Fruit fly (Drosophila melanogaster) whole organism, embryonic: ENCODE measurements around the gene slif.

Experiments
- B-H1 ChIP-seq: fragments of 200-800 bp; sonication (Bioruptor generic); IDR thresholded peaks from 3 replicates; pipeline ENCODE4 v1.3.6; 2022; ENCODE audit warnings: missing biosample characterization, missing genetic modification characterization
- B-H2 ChIP-seq: fragments of 200-800 bp; sonication (Bioruptor generic); optimal IDR thresholded peaks from 2 replicates; lab custom pipeline; 2018; ENCODE audit warnings: missing biosample characterization, mild to moderate bottlenecking, missing genetic modification characterization
- C15 ChIP-seq: fragments of 200-800 bp; sonication (Bioruptor generic); IDR thresholded peaks from 3 replicates; pipeline ENCODE4 v1.3.6; 2022; ENCODE audit warnings: missing biosample characterization, missing genetic modification characterization
- CG10267 ChIP-seq: fragments of 200-800 bp; sonication (Bioruptor generic); optimal IDR thresholded peaks from 2 replicates; lab custom pipeline; 2018; ENCODE audit warnings: missing biosample characterization, mild to moderate bottlenecking, missing genetic modification characterization, moderate library complexity
- CG11695 ChIP-seq: fragments of 200-800 bp; sonication (Bioruptor generic); IDR thresholded peaks from 3 replicates; pipeline ENCODE4 v1.3.6; 2022; ENCODE audit warnings: missing biosample characterization, missing genetic modification characterization
- CG11696 ChIP-seq: fragments of 200-800 bp; sonication (Bioruptor generic); IDR thresholded peaks from 2 replicates; pipeline ENCODE4 v1.3.6; 2022; ENCODE audit warnings: missing biosample characterization, missing genetic modification characterization
- CG12219 ChIP-seq: fragments of 200-800 bp; sonication (Bioruptor generic); optimal IDR thresholded peaks from 3 replicates; lab custom pipeline; 2018; ENCODE audit warnings: missing biosample characterization, mild to moderate bottlenecking, missing genetic modification characterization
- CG12299 ChIP-seq: fragments of 200-800 bp; sonication (Bioruptor generic); optimal IDR thresholded peaks from 2 replicates; lab custom pipeline; 2018; ENCODE audit warnings: missing biosample characterization, mild to moderate bottlenecking, missing genetic modification characterization
- CG12769 ChIP-seq: fragments of 200-800 bp; sonication (Bioruptor generic); optimal IDR thresholded peaks from 2 replicates; lab custom pipeline; 2019; ENCODE audit warnings: missing biosample characterization, mild to moderate bottlenecking, missing genetic modification characterization, moderate library complexity
- CG13123 ChIP-seq: fragments of 200-800 bp; sonication (Bioruptor generic); optimal IDR thresholded peaks from 2 replicates; lab custom pipeline; 2016; ENCODE audit warnings: missing biosample characterization, missing genetic modification characterization
- CG13287 ChIP-seq: fragments of 200-800 bp; sonication (Bioruptor generic); IDR thresholded peaks from 2 replicates; pipeline ENCODE4 v1.3.6; 2022; ENCODE audit warnings: missing biosample characterization, missing genetic modification characterization; ENCODE audit not compliant: partially characterized antibody
- CG13424 ChIP-seq: fragments of 200-800 bp; sonication (Bioruptor generic); optimal IDR thresholded peaks from 2 replicates; lab custom pipeline; 2019; ENCODE audit warnings: missing biosample characterization, mild to moderate bottlenecking, missing genetic modification characterization, moderate library complexity
- CG13775 ChIP-seq: fragments of 200-800 bp; sonication (Bioruptor generic); optimal IDR thresholded peaks from 3 replicates; lab custom pipeline; 2017; ENCODE audit warnings: missing biosample characterization, mild to moderate bottlenecking, missing genetic modification characterization
- CG14050 ChIP-seq: fragments of 200-800 bp; sonication (Bioruptor generic); IDR thresholded peaks from 3 replicates; pipeline ENCODE4 v1.3.6; 2022; ENCODE audit warnings: missing biosample characterization, missing genetic modification characterization
- CG16813 ChIP-seq: fragments of 200-800 bp; sonication (Bioruptor generic); IDR thresholded peaks from 3 replicates; pipeline ENCODE4 v1.3.6; 2022; ENCODE audit warnings: missing biosample characterization, missing genetic modification characterization; ENCODE audit not compliant: partially characterized antibody
- CG17829 ChIP-seq: fragments of 200-800 bp; optimal IDR thresholded peaks from 2 replicates; lab custom pipeline; 2019; ENCODE audit warnings: missing biosample characterization, mild to moderate bottlenecking, missing genetic modification characterization, moderate library complexity
- CG34422 ChIP-seq: fragments of 200-800 bp; sonication (Bioruptor generic); IDR thresholded peaks from 3 replicates; pipeline ENCODE4 v1.3.6; 2022; ENCODE audit warnings: missing biosample characterization, missing genetic modification characterization
- CG4617 ChIP-seq: fragments of 200-800 bp; sonication (Bioruptor generic); optimal IDR thresholded peaks from 3 replicates; lab custom pipeline; 2016; ENCODE audit warnings: missing biosample characterization, missing genetic modification characterization, borderline replicate concordance
- CG4730 ChIP-seq: fragments of 200-800 bp; sonication (Bioruptor generic); IDR thresholded peaks from 2 replicates; pipeline ENCODE4 v1.3.6; 2022; ENCODE audit warnings: missing biosample characterization, missing genetic modification characterization
- CG7786 ChIP-seq: fragments of 200-800 bp; sonication (Bioruptor generic); optimal IDR thresholded peaks from 2 replicates; lab custom pipeline; 2016; ENCODE audit warnings: missing biosample characterization, missing genetic modification characterization
- CG8290 ChIP-seq, 3 experiments: fragments of 200-800 bp; sonication (Bioruptor generic); optimal IDR thresholded peaks; 2 replicates each; lab custom pipeline; 2016 to 2019; ENCODE audit warnings: missing biosample characterization in 3 of 3, missing genetic modification characterization in 3 of 3, mild to moderate bottlenecking in 2 of 3, moderate library complexity in 1 of 3
- CG8478 ChIP-seq: fragments of >200 bp; optimal IDR thresholded peaks from 2 replicates; lab custom pipeline; 2018
- CHES-1-like ChIP-seq: fragments of 200-800 bp; sonication (Bioruptor generic); optimal IDR thresholded peaks from 2 replicates; lab custom pipeline; 2016; ENCODE audit warnings: missing biosample characterization, missing genetic modification characterization
- D19A ChIP-seq: fragments of 200-800 bp; optimal IDR thresholded peaks from 3 replicates; lab custom pipeline; 2019; ENCODE audit warnings: missing biosample characterization, mild to moderate bottlenecking, missing genetic modification characterization, moderate library complexity
- Fer1 ChIP-seq: fragments of 200-800 bp; sonication (Bioruptor generic); optimal IDR thresholded peaks from 2 replicates; lab custom pipeline; 2017; ENCODE audit warnings: missing biosample characterization, mild to moderate bottlenecking, missing genetic modification characterization
- GATAe ChIP-seq: fragments of 200-800 bp; sonication (Bioruptor generic); conservative IDR thresholded peaks from 2 replicates; pipeline ENCODE4 v1.3.6; 2022; ENCODE audit warnings: missing biosample characterization, missing genetic modification characterization
- HLHmδ ChIP-seq: fragments of 200-800 bp; sonication (Bioruptor generic); optimal IDR thresholded peaks from 2 replicates; lab custom pipeline; 2018; ENCODE audit warnings: missing biosample characterization, mild to moderate bottlenecking, missing genetic modification characterization, moderate library complexity
- MBD-R2 ChIP-seq: fragments of 200-800 bp; sonication (Bioruptor generic); IDR thresholded peaks from 2 replicates; pipeline ENCODE4 v1.3.6; 2022; ENCODE audit warnings: missing biosample characterization, missing genetic modification characterization
- Mad ChIP-seq: fragments of 200-800 bp; sonication (Bioruptor generic); optimal IDR thresholded peaks from 2 replicates; lab custom pipeline; 2016; ENCODE audit warnings: missing biosample characterization, missing genetic modification characterization
- Med ChIP-seq: fragments of 200-800 bp; sonication (Bioruptor generic); peaks from one replicate; lab custom pipeline; 2016; ENCODE audit warnings: missing biosample characterization, missing genetic modification characterization, mild to moderate bottlenecking, inconsistent platforms, moderate library complexity
- Myb ChIP-seq: fragments of 200-800 bp; sonication (Bioruptor generic); optimal IDR thresholded peaks from 2 replicates; lab custom pipeline; 2016; ENCODE audit warnings: missing biosample characterization, missing genetic modification characterization
- Xbp1 ChIP-seq: fragments of 200-800 bp; sonication (Bioruptor generic); optimal IDR thresholded peaks from 3 replicates; lab custom pipeline; 2016; ENCODE audit warnings: missing biosample characterization, mild to moderate bottlenecking, missing genetic modification characterization
- YL-1 ChIP-seq: fragments of 200-800 bp; sonication (Bioruptor generic); optimal IDR thresholded peaks from 3 replicates; lab custom pipeline; 2017; ENCODE audit warnings: missing biosample characterization, mild to moderate bottlenecking, missing genetic modification characterization
- aop ChIP-seq: fragments of 200-800 bp; sonication (Bioruptor generic); IDR thresholded peaks from 2 replicates; pipeline ENCODE4 v1.3.6; 2022; ENCODE audit warnings: missing biosample characterization, missing genetic modification characterization
- ato ChIP-seq: fragments of 200-800 bp; sonication (Bioruptor generic); IDR thresholded peaks from 2 replicates; pipeline ENCODE4 v1.3.6; 2022; ENCODE audit warnings: missing biosample characterization, missing genetic modification characterization; ENCODE audit not compliant: partially characterized antibody
- cg ChIP-seq: fragments of 200-800 bp; sonication (Bioruptor generic); optimal IDR thresholded peaks from 3 replicates; lab custom pipeline; 2019; ENCODE audit warnings: missing biosample characterization, mild to moderate bottlenecking, missing genetic modification characterization, moderate library complexity
- dan ChIP-seq: fragments of 200-800 bp; sonication (Bioruptor generic); IDR thresholded peaks from 2 replicates; pipeline ENCODE4 v1.3.6; 2022; ENCODE audit warnings: missing biosample characterization, missing genetic modification characterization
- dmrt99B ChIP-seq: fragments of 200-800 bp; sonication (Bioruptor generic); optimal IDR thresholded peaks from 2 replicates; lab custom pipeline; 2018; ENCODE audit warnings: missing biosample characterization, mild to moderate bottlenecking, missing genetic modification characterization, moderate library complexity
- fd102C ChIP-seq: fragments of 200-800 bp; sonication (Bioruptor generic); optimal IDR thresholded peaks from 2 replicates; lab custom pipeline; 2018; ENCODE audit warnings: missing biosample characterization, mild to moderate bottlenecking, missing genetic modification characterization, moderate library complexity
- gcm2 ChIP-seq: fragments of 200-800 bp; sonication (Bioruptor generic); optimal IDR thresholded peaks from 2 replicates; lab custom pipeline; 2016; ENCODE audit warnings: missing biosample characterization, missing genetic modification characterization
- grn ChIP-seq: fragments of 200-800 bp; sonication (Bioruptor generic); optimal IDR thresholded peaks from 3 replicates; lab custom pipeline; 2017; ENCODE audit warnings: missing biosample characterization, missing genetic modification characterization
- hbn ChIP-seq: fragments of 200-800 bp; sonication (Bioruptor generic); IDR thresholded peaks from 2 replicates; pipeline ENCODE4 v1.3.6; 2022; ENCODE audit warnings: missing biosample characterization, missing genetic modification characterization; ENCODE audit not compliant: partially characterized antibody
- jumu ChIP-seq: fragments of 200-800 bp; sonication (Bioruptor generic); optimal IDR thresholded peaks from 3 replicates; lab custom pipeline; 2016; ENCODE audit warnings: missing biosample characterization, missing genetic modification characterization
- knrl ChIP-seq: fragments of 200-800 bp; sonication (Bioruptor generic); IDR thresholded peaks from 3 replicates; pipeline ENCODE4 v1.3.6; 2022; ENCODE audit warnings: missing biosample characterization, missing genetic modification characterization; ENCODE audit not compliant: partially characterized antibody
- pzg ChIP-seq: fragments of 200-800 bp; sonication (Bioruptor generic); optimal IDR thresholded peaks from 3 replicates; lab custom pipeline; 2018; ENCODE audit warnings: missing biosample characterization, mild to moderate bottlenecking, missing genetic modification characterization, moderate library complexity
- slbo ChIP-seq: fragments of 200-800 bp; sonication (Bioruptor generic); IDR thresholded peaks from 2 replicates; pipeline ENCODE4 v1.3.6; 2022; ENCODE audit warnings: missing biosample characterization, missing genetic modification characterization
- sug ChIP-seq: fragments of 200-800 bp; optimal IDR thresholded peaks from 2 replicates; lab custom pipeline; 2019; ENCODE audit warnings: missing biosample characterization, mild to moderate bottlenecking, missing genetic modification characterization, moderate library complexity
- zen ChIP-seq: fragments of 200-800 bp; sonication (Bioruptor generic); optimal IDR thresholded peaks from 3 replicates; lab custom pipeline; 2018; ENCODE audit warnings: missing biosample characterization, mild to moderate bottlenecking, missing genetic modification characterization, moderate library complexity
- zen2 ChIP-seq: fragments of 200-800 bp; sonication (Bioruptor generic); IDR thresholded peaks from 3 replicates; pipeline ENCODE4 v1.3.6; 2022; ENCODE audit warnings: missing biosample characterization, missing genetic modification characterization; ENCODE audit not compliant: partially characterized antibody
- zfh2 ChIP-seq: fragments of 200-800 bp; sonication (Bioruptor generic); optimal IDR thresholded peaks from 2 replicates; lab custom pipeline; 2016; ENCODE audit warnings: missing biosample characterization, missing genetic modification characterization

Gene slif

DNA sequence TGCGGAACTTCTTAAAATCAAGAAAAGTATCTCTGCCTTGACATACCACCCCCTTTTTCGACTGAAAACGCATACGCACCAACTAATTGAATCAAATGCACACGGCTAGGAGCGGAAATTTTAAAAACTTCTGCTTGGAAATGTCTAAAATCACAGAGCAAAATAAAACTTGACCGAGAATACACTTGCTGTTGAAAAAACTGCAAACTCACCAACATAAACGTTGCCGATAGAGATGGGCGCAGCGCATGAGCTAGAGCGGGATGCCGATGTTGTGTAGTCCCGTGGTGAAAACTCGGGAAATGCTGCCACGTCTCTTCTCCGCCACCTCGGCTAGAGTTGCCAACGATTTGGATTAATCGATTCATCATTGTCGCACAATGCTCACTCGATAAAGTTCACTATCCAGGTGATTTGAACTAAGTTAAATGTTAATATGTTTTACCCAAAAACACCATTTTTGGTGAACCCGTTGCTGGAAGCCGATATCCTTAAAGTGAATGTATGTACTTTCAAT, 8.9 kb upstream of the slif start, which contains the start of the genes CG11109 and Arf1 (continued):
- TF ChIP-seq CG8290 (GFP tag; optimal IDR thresholded peaks at IDR 0.05; lab: Kevin White, UChicago) (no peak), CG8290 (tag; optimal IDR thresholded peaks at IDR 0.05; lab: Kevin White, UChicago) (peak in 1 of 2 experiments; percentile 76), fd102C (GFP tag; lab: Kevin White, UChicago) (no peak), MBD-R2 (GFP tag; lab: Robert Waterston, UW) (peak; percentile 76), C15 (GFP tag; lab: Robert Waterston, UW) (no peak), CG13775 (GFP tag; lab: Kevin White, UChicago) (no peak), sug (peak; percentile 18), CG4730 (GFP tag; lab: Robert Waterston, UW) (no peak), Myb (peak; percentile 44), GATAe (GFP tag; lab: Robert Waterston, UW) (no peak), CG12219 (peak; percentile 0), Mad (GFP tag; lab: Kevin White, UChicago) (peak; percentile 27), CHES-1-like (GFP tag; lab: Kevin White, UChicago) (no peak), dan (no peak), zfh2 (no peak), CG13123 (no peak), CG4617 (GFP tag; lab: Kevin White, UChicago) (peak; percentile 58), CG12299 (tag; lab: Kevin White, UChicago) (peak; percentile 42), CG13287 (GFP tag; lab: Robert Waterston, UW) (peak; percentile 55), jumu (GFP tag; lab: Kevin White, UChicago) (no peak), B-H1 (GFP tag; lab: Robert Waterston, UW) (no peak), pzg (GFP tag; lab: Kevin White, UChicago) (peak; percentile 87), CG17829 (tag; lab: Kevin White, UChicago) (peak; percentile 29), slbo (GFP tag; lab: Robert Waterston, UW) (peak; percentile 38; the same call in 1 of the 2 replicates), CG12769 (tag; lab: Kevin White, UChicago) (peak; percentile 30), CG10267 (peak; percentile 6), CG16813 (GFP tag; lab: Robert Waterston, UW) (peak; percentile 49), knrl (GFP tag; lab: Robert Waterston, UW) (peak; percentile 62), gcm2 (GFP tag; lab: Kevin White, UChicago) (no peak), YL-1 (peak; percentile 94), CG14050 (GFP tag; lab: Robert Waterston, UW) (no peak), Fer1 (peak; percentile 11), CG8478 (lab: Kevin White, UChicago) (no peak), D19A (tag; lab: Kevin White, UChicago) (peak; percentile 1), aop (GFP tag; lab: Robert Waterston, UW) (0 out of 2 replicates have a peak, but pooled peaks have one; percentile 37), HLHmδ (GFP tag; lab: Kevin White, UChicago) (peak; percentile 65), CG11696 (no peak), CG13424 (tag; lab: Kevin White, UChicago) (no peak), grn (no peak), zen (tag; lab: Kevin White, UChicago) (peak; percentile 0), Med (GFP tag; lab: Kevin White, UChicago) (peak; percentile 81), B-H2 (GFP tag; lab: Kevin White, UChicago) (peak; percentile 1), ato (GFP tag; lab: Robert Waterston, UW) (peak; percentile 84), cg (peak; percentile 64), CG34422 (GFP tag; lab: Robert Waterston, UW) (0 out of 3 replicates have a peak, but pooled peaks have one; percentile 22), hbn (GFP tag; lab: Robert Waterston, UW) (peak; percentile 59), CG7786 (GFP tag; lab: Kevin White, UChicago) (no peak), Xbp1 (peak; percentile 50), CG11695 (GFP tag; lab: Robert Waterston, UW) (peak; percentile 25; the same call in 1 of the 3 replicates), zen2 (GFP tag; lab: Robert Waterston, UW) (peak; percentile 61), dmrt99B (tag; lab: Kevin White, UChicago) (no peak)
